Worm (Caenorhabditis elegans) whole organism, mixed stage, embryonic: ENCODE measurements around the gene Y54G2A.15.
"Not testable (repeated sequence)": the region's sequence is repeated elsewhere in the genome, so short reads cannot be mapped to it uniquely, and the experiment has no call there.

Source experiments
- M03D4.4 ChIP-seq: sonication (generic microtip); optimal IDR thresholded peaks from 2 replicates; lab custom pipeline; 2017; ENCODE audit warnings: mild to moderate bottlenecking, missing genetic modification characterization, missing compliant biosample characterization
- bed-3 ChIP-seq: fragments of 200-800 bp; sonication (Bioruptor generic); optimal IDR thresholded peaks from 3 replicates; lab custom pipeline; 2018; ENCODE audit warnings: mild to moderate bottlenecking, missing genetic modification characterization, moderate library complexity, missing compliant biosample characterization
- blmp-1 ChIP-seq: fragments of 150-350 bp; optimal IDR thresholded peaks from 2 replicates; lab custom pipeline; 2014; ENCODE audit warnings: missing biosample characterization, missing genetic modification characterization
- ceh-43 ChIP-seq: fragments of 200-800 bp; sonication (Bioruptor generic); optimal IDR thresholded peaks from 2 replicates; lab custom pipeline; 2018; ENCODE audit warnings: mild to moderate bottlenecking, missing genetic modification characterization, moderate library complexity, missing compliant biosample characterization
- elt-1 ChIP-seq: sonication (generic microtip); optimal IDR thresholded peaks from 2 replicates; lab custom pipeline; 2017; ENCODE audit warnings: missing genetic modification characterization, mild to moderate bottlenecking, missing compliant biosample characterization, antibody characterized with exemption, moderate library complexity, borderline replicate concordance; ENCODE audit not compliant: insufficient read depth
- lin-13 ChIP-seq: fragments of 150-350 bp; optimal IDR thresholded peaks from 2 replicates; lab custom pipeline; 2014; ENCODE audit warnings: missing biosample characterization, missing genetic modification characterization
- mls-2 ChIP-seq: sonication (generic microtip); optimal IDR thresholded peaks from 2 replicates; lab custom pipeline; 2016; ENCODE audit warnings: mild to moderate bottlenecking, missing genetic modification characterization, moderate library complexity, missing compliant biosample characterization
- nhr-2 ChIP-seq: fragments of 150-350 bp; optimal IDR thresholded peaks from 2 replicates; lab custom pipeline; 2014; ENCODE audit warnings: missing biosample characterization, missing genetic modification characterization
- nhr-237 ChIP-seq: fragments of 150-350 bp; optimal IDR thresholded peaks from 2 replicates; lab custom pipeline; 2014; ENCODE audit warnings: missing biosample characterization, missing genetic modification characterization
- sem-2 ChIP-seq: fragments of 200-800 bp; sonication (Bioruptor generic); optimal IDR thresholded peaks from 2 replicates; lab custom pipeline; 2018; ENCODE audit warnings: mild to moderate bottlenecking, missing genetic modification characterization, missing compliant biosample characterization
- snpc-4 ChIP-seq: fragments of 150-350 bp; optimal IDR thresholded peaks from 2 replicates; lab custom pipeline; 2014; ENCODE audit warnings: missing biosample characterization, missing genetic modification characterization
- sptf-1 ChIP-seq: sonication (generic microtip); optimal IDR thresholded peaks from 2 replicates; lab custom pipeline; 2017; ENCODE audit warnings: mild to moderate bottlenecking, missing genetic modification characterization, moderate library complexity, missing compliant biosample characterization
- unc-62 ChIP-seq: fragments of 150-350 bp; optimal IDR thresholded peaks from 2 replicates; lab custom pipeline; 2014; ENCODE audit warnings: missing biosample characterization, missing genetic modification reagents, missing genetic modification characterization

DNA sequence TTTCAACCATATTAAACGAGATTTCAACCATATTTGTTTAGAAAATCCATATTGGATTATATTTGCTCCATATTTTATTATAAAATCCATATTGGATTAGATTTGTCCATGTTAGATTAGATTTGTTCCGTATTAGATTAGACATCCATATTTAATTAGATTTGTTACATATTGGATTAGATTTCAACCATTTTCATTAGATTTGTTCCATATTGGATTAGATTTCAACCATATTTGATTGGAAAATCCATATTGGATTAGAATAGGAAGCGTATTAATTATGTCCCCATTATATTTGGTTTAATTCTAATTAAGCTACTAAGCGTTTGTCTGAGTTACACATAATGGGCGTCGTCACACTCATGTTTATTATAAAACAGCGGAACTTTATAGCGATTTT, 42.2 kb downstream of the Y54G2A.15 start, which contains the start of gene Y54G2A.44:
- not testable (repeated sequence) for TF ChIP-seq M03D4.4 (tag; lab: Kevin White, UChicago); sem-2 (GFP tag; lab: Kevin White, UChicago); elt-1 (tag; lab: Kevin White, UChicago); nhr-237 (tag; lab: Kevin White, UChicago); mls-2; ceh-43 (GFP tag; lab: Kevin White, UChicago); lin-13; sptf-1 (tag; lab: Kevin White, UChicago); nhr-2; unc-62 (GFP tag; lab: Kevin White, UChicago); blmp-1 (tag; lab: Kevin White, UChicago); bed-3 (GFP tag; lab: Kevin White, UChicago); snpc-4
